Worm (Caenorhabditis elegans) whole organism, L4/young adult: ENCODE data around the gene Y39A1A.20.

Source experiments
- W03F9.2 ChIP-seq: fragments of 150-350 bp; optimal IDR thresholded peaks from 2 replicates; lab custom pipeline; 2014; ENCODE audit warnings: missing biosample characterization, missing genetic modification characterization
- dao-5 ChIP-seq: sonication (generic microtip); optimal IDR thresholded peaks from 2 replicates; lab custom pipeline; 2016; ENCODE audit warnings: missing genotype, missing genetic modification characterization, moderate library complexity, missing compliant biosample characterization
- him-1 ChIP-seq: sonication (generic microtip); optimal IDR thresholded peaks from 2 replicates; lab custom pipeline; 2016; ENCODE audit warnings: missing genotype, missing genetic modification reagents, missing genetic modification characterization, missing compliant biosample characterization

DNA sequence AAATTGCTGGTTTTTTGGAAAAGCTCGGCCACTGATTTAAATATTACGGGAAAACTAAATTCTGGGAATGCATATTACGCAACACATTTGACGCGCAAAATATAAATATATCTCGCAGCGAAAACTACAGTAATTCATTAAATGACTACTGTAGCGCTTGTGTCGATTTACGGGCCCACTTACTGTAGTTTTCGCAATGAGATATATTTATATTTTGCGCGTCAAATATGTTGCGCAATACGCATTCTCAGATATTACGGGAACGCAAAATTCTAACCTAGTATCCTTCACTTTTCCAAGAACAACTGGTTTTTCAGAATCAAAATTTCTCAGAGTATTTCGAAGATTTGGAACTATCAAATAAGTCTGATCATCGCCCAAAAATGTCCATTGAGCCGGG lies 9.3 kb upstream of the Y39A1A.20 start:
- no peak for TF ChIP-seq him-1 (tag; lab: Kevin White, UChicago)
- TF ChIP-seq dao-5, result no peak
- TF ChIP-seq W03F9.2 (tag; lab: Kevin White, UChicago), result no peak
